Fruit fly (Drosophila melanogaster): ENCODE measurements around the gene nudC.

dm6 chr3L:16844920-16845573 is 40.3 kb downstream of the nudC start, which contains the start of the genes kud and Zcchc7:
- TF ChIP-seq h (optimal IDR thresholded peaks at IDR 0.05) (no peak), insv (optimal IDR thresholded peaks at IDR 0.05) (no peak)
